Fruit fly (Drosophila melanogaster): Measurements from ENCODE around the gene Ubr3.

Gene Ubr3

dm6 chrX:7967848-7968143 lies 32.1 kb downstream of the Ubr3 start:
- no peak for TF ChIP-seq CG17806 (tag; optimal IDR thresholded peaks at IDR 0.05)
- no peak for TF ChIP-seq CG8159 (tag; optimal IDR thresholded peaks at IDR 0.05)
- TF ChIP-seq gl (tag; optimal IDR thresholded peaks at IDR 0.05): no peak
- no peak for TF ChIP-seq CG10348 (GFP tag; IDR thresholded peaks at IDR 0.05)
- TF ChIP-seq CG34367 (tag; optimal IDR thresholded peaks at IDR 0.05): no peak
- no peak for TF ChIP-seq Ets98B (GFP tag; IDR thresholded peaks at IDR 0.05)
- TF ChIP-seq fd96Ca (GFP tag; IDR thresholded peaks at IDR 0.05): no peak
- no peak for TF ChIP-seq EcR (GFP tag; optimal IDR thresholded peaks at IDR 0.05)
- no peak for TF ChIP-seq CG4496 (GFP tag; IDR thresholded peaks at IDR 0.05)
- TF ChIP-seq CG13204 (GFP tag; optimal IDR thresholded peaks at IDR 0.05): no peak
- no peak for TF ChIP-seq CG9948 (tag; optimal IDR thresholded peaks at IDR 0.05)
- TF ChIP-seq CG32121 (GFP tag; IDR thresholded peaks at IDR 0.05): no peak
- no peak for TF ChIP-seq rn (GFP tag; IDR thresholded peaks at IDR 0.05)
- TF ChIP-seq CG8301 (tag; optimal IDR thresholded peaks at IDR 0.05): no peak
- no peak for TF ChIP-seq Pif1B (GFP tag; optimal IDR thresholded peaks at IDR 0.05)
- no peak for TF ChIP-seq CG14655 (GFP tag; optimal IDR thresholded peaks at IDR 0.05)
- no peak for TF ChIP-seq D1 (tag; optimal IDR thresholded peaks at IDR 0.05)
- no peak for TF ChIP-seq Snoo (tag; optimal IDR thresholded peaks at IDR 0.05)
- no peak for TF ChIP-seq CG12605 (GFP tag; IDR thresholded peaks at IDR 0.05)

- no peak for TF ChIP-seq Pif1A (GFP tag; optimal IDR thresholded peaks at IDR 0.05)
- peak; percentile 31 for TF ChIP-seq CG15710 (tag; optimal IDR thresholded peaks at IDR 0.05)
- no peak for TF ChIP-seq CG32121 (GFP tag; IDR thresholded peaks at IDR 0.05)
- TF ChIP-seq EcR (GFP tag; optimal IDR thresholded peaks at IDR 0.05): no peak
- no peak for TF ChIP-seq Ets98B (GFP tag; IDR thresholded peaks at IDR 0.05)
- no peak for TF ChIP-seq gl (tag; optimal IDR thresholded peaks at IDR 0.05)
- TF ChIP-seq fd96Ca (GFP tag; IDR thresholded peaks at IDR 0.05): no peak
- TF ChIP-seq CG8159 (tag; optimal IDR thresholded peaks at IDR 0.05): peak; percentile 17
- TF ChIP-seq CG8301 (tag; optimal IDR thresholded peaks at IDR 0.05): no peak
- TF ChIP-seq CG13204 (GFP tag; optimal IDR thresholded peaks at IDR 0.05): no peak
- TF ChIP-seq Snoo (tag; optimal IDR thresholded peaks at IDR 0.05): no peak
- TF ChIP-seq Pif1B (GFP tag; optimal IDR thresholded peaks at IDR 0.05): no peak
- no peak for TF ChIP-seq D1 (tag; optimal IDR thresholded peaks at IDR 0.05)
- no peak for TF ChIP-seq CG17806 (tag; optimal IDR thresholded peaks at IDR 0.05)
- peak; percentile 32 for TF ChIP-seq CG9948 (tag; optimal IDR thresholded peaks at IDR 0.05)
- TF ChIP-seq CG10348 (GFP tag; IDR thresholded peaks at IDR 0.05): no peak
- peak; percentile 19 for TF ChIP-seq CG34367 (tag; optimal IDR thresholded peaks at IDR 0.05)
- TF ChIP-seq CG4496 (GFP tag; IDR thresholded peaks at IDR 0.05): no peak
- peak; percentile 26 for TF ChIP-seq CG14655 (GFP tag; optimal IDR thresholded peaks at IDR 0.05)
- no peak for TF ChIP-seq CG12605 (GFP tag; IDR thresholded peaks at IDR 0.05)
- no peak for TF ChIP-seq rn (GFP tag; IDR thresholded peaks at IDR 0.05)
Measured at dm6 chrX:7968215-7968799, 32.6 kb downstream of the Ubr3 start, which contains the start of gene sws. Gene sws (minus strand): TSS chrX:7968236.

- TF ChIP-seq CG4496 (GFP tag; IDR thresholded peaks at IDR 0.05) (0 out of 3 replicates have a peak, but pooled peaks have one; percentile 17), Pif1B (GFP tag; optimal IDR thresholded peaks at IDR 0.05) (no peak), Pif1A (GFP tag; optimal IDR thresholded peaks at IDR 0.05) (no peak), CG17806 (tag; optimal IDR thresholded peaks at IDR 0.05) (no peak), rn (GFP tag; IDR thresholded peaks at IDR 0.05) (no peak), gl (tag; optimal IDR thresholded peaks at IDR 0.05) (no peak), CG8301 (tag; optimal IDR thresholded peaks at IDR 0.05) (no peak), D1 (tag; optimal IDR thresholded peaks at IDR 0.05) (no peak), EcR (GFP tag; optimal IDR thresholded peaks at IDR 0.05) (no peak), CG10348 (GFP tag; IDR thresholded peaks at IDR 0.05) (no peak), CG34367 (tag; optimal IDR thresholded peaks at IDR 0.05) (no peak), CG8159 (tag; optimal IDR thresholded peaks at IDR 0.05) (peak; percentile 17), fd96Ca (GFP tag; IDR thresholded peaks at IDR 0.05) (no peak), Ets98B (GFP tag; IDR thresholded peaks at IDR 0.05) (peak; percentile 28; the same call in 1 of the 2 replicates), CG12605 (GFP tag; IDR thresholded peaks at IDR 0.05) (0 out of 2 replicates have a peak, but pooled peaks have one; percentile 18), CG13204 (GFP tag; optimal IDR thresholded peaks at IDR 0.05) (no peak), CG32121 (GFP tag; IDR thresholded peaks at IDR 0.05) (no peak; the same call in 1 of the 2 replicates)
Measured at dm6 chrX:7969188-7969829, 33.6 kb downstream of the Ubr3 start.

- TF ChIP-seq Pif1A (GFP tag; optimal IDR thresholded peaks at IDR 0.05) (peak; percentile 86), Snoo (tag; optimal IDR thresholded peaks at IDR 0.05) (peak; percentile 78), CG34367 (tag; optimal IDR thresholded peaks at IDR 0.05) (peak; percentile 85), fd96Ca (GFP tag; IDR thresholded peaks at IDR 0.05) (peak; percentile 82), CG15710 (tag; optimal IDR thresholded peaks at IDR 0.05) (peak; percentile 88), Ets98B (GFP tag; IDR thresholded peaks at IDR 0.05) (peak; percentile 58), CG8159 (tag; optimal IDR thresholded peaks at IDR 0.05) (peak; percentile 86), gl (tag; optimal IDR thresholded peaks at IDR 0.05) (peak; percentile 68), D1 (tag; optimal IDR thresholded peaks at IDR 0.05) (peak; percentile 62), CG10348 (GFP tag; IDR thresholded peaks at IDR 0.05) (no peak), CG12605 (GFP tag; IDR thresholded peaks at IDR 0.05) (no peak), CG17806 (tag; optimal IDR thresholded peaks at IDR 0.05) (peak; percentile 85), rn (GFP tag; IDR thresholded peaks at IDR 0.05) (peak; percentile 19; the same call in 1 of the 2 replicates), EcR (GFP tag; optimal IDR thresholded peaks at IDR 0.05) (no peak), CG9948 (tag; optimal IDR thresholded peaks at IDR 0.05) (peak; percentile 86), CG4496 (GFP tag; IDR thresholded peaks at IDR 0.05) (peak; percentile 56), CG13204 (GFP tag; optimal IDR thresholded peaks at IDR 0.05) (peak; percentile 49), CG14655 (GFP tag; optimal IDR thresholded peaks at IDR 0.05) (peak; percentile 89), CG8301 (tag; optimal IDR thresholded peaks at IDR 0.05) (peak; percentile 84), CG32121 (GFP tag; IDR thresholded peaks at IDR 0.05) (peak; percentile 64), Pif1B (GFP tag; optimal IDR thresholded peaks at IDR 0.05) (peak; percentile 75)
Measured at dm6 chrX:7970396-7970795, 34.7 kb downstream of the Ubr3 start.

Data from whole organism, pupa.